Fruit fly (Drosophila melanogaster): ENCODE measurements around the gene Set.

The Set gene

dm6 chr3R:15286024-15286692, 22.8 kb downstream of the Set start (continued):
- TF ChIP-seq CG16813 (GFP tag; IDR thresholded peaks at IDR 0.05; ENCODE audit: partially characterized antibody) (no peak), crp (GFP tag; optimal IDR thresholded peaks at IDR 0.05) (peak in 1 of 2 experiments; percentile 25), Oli (tag; optimal IDR thresholded peaks at IDR 0.05) (no peak), en (GFP tag; optimal IDR thresholded peaks at IDR 0.05) (no peak), Taf1 (GFP tag; IDR thresholded peaks at IDR 0.05) (no peak), CG16815 (GFP tag; optimal IDR thresholded peaks at IDR 0.05) (no peak), CG11504 (tag; optimal IDR thresholded peaks at IDR 0.05) (peak; percentile 21), unpg (GFP tag; optimal IDR thresholded peaks at IDR 0.05) (no peak), tio (GFP tag; optimal IDR thresholded peaks at IDR 0.05) (no peak), CG12391 (tag; optimal IDR thresholded peaks at IDR 0.05) (no peak), CG10274 (GFP tag; optimal IDR thresholded peaks at IDR 0.05) (no peak), NC2β (GFP tag; optimal IDR thresholded peaks at IDR 0.05) (no peak), CG12155 (GFP tag; optimal IDR thresholded peaks at IDR 0.05) (no peak), Opbp (GFP tag; IDR thresholded peaks at IDR 0.05; ENCODE audit: partially characterized antibody) (no peak), CG10979 (tag; optimal IDR thresholded peaks at IDR 0.05) (no peak), CG13296 (GFP tag; optimal IDR thresholded peaks at IDR 0.05) (no peak), Fer2 (tag; optimal IDR thresholded peaks at IDR 0.05) (no peak), ssp (GFP tag; IDR thresholded peaks at IDR 0.05) (no peak), Jarid2 (GFP tag; optimal IDR thresholded peaks at IDR 0.05) (no peak), tll (GFP tag; optimal IDR thresholded peaks at IDR 0.05) (no peak), hkb (optimal IDR thresholded peaks at IDR 0.05) (no peak), hkb (GFP tag; IDR thresholded peaks at IDR 0.05) (no peak), CG11398 (GFP tag; optimal IDR thresholded peaks at IDR 0.05) (no peak), knrl (GFP tag; IDR thresholded peaks at IDR 0.05; ENCODE audit: partially characterized antibody) (no peak), slbo (GFP tag; IDR thresholded peaks at IDR 0.05) (no peak), grau (tag; optimal IDR thresholded peaks at IDR 0.05) (no peak), CG18764 (GFP tag; optimal IDR thresholded peaks at IDR 0.05) (no peak), CG17829 (tag; optimal IDR thresholded peaks at IDR 0.05) (peak; percentile 24), CG9876 (GFP tag; optimal IDR thresholded peaks at IDR 0.05) (no peak), vfl (GFP tag; optimal IDR thresholded peaks at IDR 0.05) (no peak), HLH54F (GFP tag; optimal IDR thresholded peaks at IDR 0.05) (no peak), Hr39 (optimal IDR thresholded peaks at IDR 0.05) (no peak), CG33213 (GFP tag; optimal IDR thresholded peaks at IDR 0.05) (peak; percentile 30), Mes4 (GFP tag; optimal IDR thresholded peaks at IDR 0.05) (no peak), CG12236 (GFP tag; optimal IDR thresholded peaks at IDR 0.05) (no peak), CG10267 (tag; optimal IDR thresholded peaks at IDR 0.05) (no peak), Nf-YC (tag; optimal IDR thresholded peaks at IDR 0.05) (no peak), gfzf (GFP tag; optimal IDR thresholded peaks at IDR 0.05) (peak; percentile 53), prd (optimal IDR thresholded peaks at IDR 0.05) (no peak), prd (GFP tag; IDR thresholded peaks at IDR 0.05) (no peak), zen2 (GFP tag; IDR thresholded peaks at IDR 0.05; ENCODE audit: partially characterized antibody) (no peak), Abd-B (GFP tag; optimal IDR thresholded peaks at IDR 0.05) (peak; percentile 38), row (GFP tag; IDR thresholded peaks at IDR 0.05) (no peak), fu2 (GFP tag; optimal IDR thresholded peaks at IDR 0.05) (no peak), bsh (GFP tag; optimal IDR thresholded peaks at IDR 0.05) (no peak), MTF-1 (GFP tag; optimal IDR thresholded peaks at IDR 0.05; ENCODE audit: borderline replicate concordance) (no peak), B-H2 (GFP tag; optimal IDR thresholded peaks at IDR 0.05) (no peak), CG15514 (GFP tag; optimal IDR thresholded peaks at IDR 0.05) (peak; percentile 43), CG12942 (GFP tag; optimal IDR thresholded peaks at IDR 0.05) (no peak), CG9932 (GFP tag; IDR thresholded peaks at IDR 0.05) (no peak)

Measured in whole organism, embryonic.